Worm (Caenorhabditis elegans): ENCODE results near the gene C29E4.12.
"Not testable (repeated sequence)": the region's sequence is repeated elsewhere in the genome, so short reads cannot be mapped to it uniquely, and the experiment has no call there.

Gene C29E4.12

ce11 chrIII:7956965-7957364 is 16.0 kb downstream of the C29E4.12 start, which contains the start of gene C29E4.9:
Gene C29E4.9, minus strand, starts transcription at chrIII:7957065.
- TF ChIP-seq W03F9.2 (tag; optimal IDR thresholded peaks at IDR 0.05): no peak
- no peak for TF ChIP-seq dao-5 (tag; optimal IDR thresholded peaks at IDR 0.05)
- TF ChIP-seq him-1 (tag; optimal IDR thresholded peaks at IDR 0.05): no peak

ce11 chrIII:7958085-7958484 is 17.1 kb downstream of the C29E4.12 start, which contains the start of gene C29E4.11:
Gene C29E4.11, minus strand, starts transcription at chrIII:7958114.
- TF ChIP-seq W03F9.2 (tag; optimal IDR thresholded peaks at IDR 0.05) (no peak), him-1 (tag; optimal IDR thresholded peaks at IDR 0.05) (no peak), dao-5 (tag; optimal IDR thresholded peaks at IDR 0.05) (no peak)

- TF ChIP-seq him-1, dao-5, W03F9.2 (tag; optimal IDR thresholded peaks at IDR 0.05): not testable (repeated sequence)
Measured at ce11 chrIII:7958922-7959609, 18.1 kb downstream of the C29E4.12 start, which contains the start of gene F54H12.10. Gene F54H12.10, minus strand, starts transcription at chrIII:7958972.

- TF ChIP-seq dao-5, him-1, W03F9.2 (tag; optimal IDR thresholded peaks at IDR 0.05): not testable (repeated sequence)
Measured at ce11 chrIII:7962641-7963040, 21.7 kb downstream of the C29E4.12 start, which contains the start of gene F54H12.4. Gene F54H12.4, minus strand, starts transcription at chrIII:7962741.

- TF ChIP-seq dao-5, W03F9.2, him-1 (tag; optimal IDR thresholded peaks at IDR 0.05): not testable (repeated sequence)
Measured at ce11 chrIII:7964281-7964680, 23.3 kb downstream of the C29E4.12 start, which contains the start of gene F54H12.2. Gene F54H12.2, plus strand, starts transcription at chrIII:7964581.

ce11 chrIII:7969121-7969520 is 28.2 kb downstream of the C29E4.12 start, which contains the start of the genes F54H12.8 and F54H12.7:
Gene F54H12.8, minus strand, starts transcription at chrIII:7969221.
Gene F54H12.7, plus strand, starts transcription at chrIII:7969349.
- TF ChIP-seq him-1 (tag; optimal IDR thresholded peaks at IDR 0.05) (no peak), dao-5 (tag; optimal IDR thresholded peaks at IDR 0.05) (no peak), W03F9.2 (tag; optimal IDR thresholded peaks at IDR 0.05) (no peak)

ce11 chrIII:7972061-7972460 is 31.1 kb downstream of the C29E4.12 start, which contains the start of gene F54H12.5:
Gene F54H12.5, minus strand, starts transcription at chrIII:7972161.
- TF ChIP-seq him-1 (tag; optimal IDR thresholded peaks at IDR 0.05): no peak
- TF ChIP-seq W03F9.2 (tag; optimal IDR thresholded peaks at IDR 0.05): no peak
- TF ChIP-seq dao-5 (tag; optimal IDR thresholded peaks at IDR 0.05): no peak

ce11 chrIII:7972687-7973086 is 31.7 kb downstream of the C29E4.12 start:
- TF ChIP-seq dao-5 (tag; optimal IDR thresholded peaks at IDR 0.05) (no peak), him-1 (tag; optimal IDR thresholded peaks at IDR 0.05) (no peak), W03F9.2 (tag; optimal IDR thresholded peaks at IDR 0.05) (no peak)

- TF ChIP-seq W03F9.2 (tag; optimal IDR thresholded peaks at IDR 0.05) (peak; percentile 90), him-1 (tag; optimal IDR thresholded peaks at IDR 0.05) (peak; percentile 67), dao-5 (tag; optimal IDR thresholded peaks at IDR 0.05) (no peak)
Measured at ce11 chrIII:7973201-7973767, 32.3 kb downstream of the C29E4.12 start, which contains the start of the genes eef-1B.1 and aco-2. Gene eef-1B.1, minus strand, starts transcription at chrIII:7973386. Gene aco-2, plus strand, starts transcription at chrIII:7973717.

ce11 chrIII:7973968-7974607 is 33.1 kb downstream of the C29E4.12 start:
- no peak for TF ChIP-seq W03F9.2 (tag; optimal IDR thresholded peaks at IDR 0.05)
- no peak for TF ChIP-seq him-1 (tag; optimal IDR thresholded peaks at IDR 0.05)
- no peak for TF ChIP-seq dao-5 (tag; optimal IDR thresholded peaks at IDR 0.05)

ce11 chrIII:7977224-7977623 is 36.3 kb downstream of the C29E4.12 start:
- TF ChIP-seq him-1 (tag; optimal IDR thresholded peaks at IDR 0.05): no peak
- no peak for TF ChIP-seq dao-5 (tag; optimal IDR thresholded peaks at IDR 0.05)
- no peak for TF ChIP-seq W03F9.2 (tag; optimal IDR thresholded peaks at IDR 0.05)

- TF ChIP-seq W03F9.2 (tag; optimal IDR thresholded peaks at IDR 0.05): peak; percentile 16
- no peak for TF ChIP-seq dao-5 (tag; optimal IDR thresholded peaks at IDR 0.05)
Measured at ce11 chrIII:7977777-7978176, 36.8 kb downstream of the C29E4.12 start, which contains the start of gene C06G4.4. Gene C06G4.4, minus strand, starts transcription at chrIII:7977812.

ce11 chrIII:7978289-7978688 is 37.3 kb downstream of the C29E4.12 start:
- TF ChIP-seq W03F9.2 (tag; optimal IDR thresholded peaks at IDR 0.05) (no peak), him-1 (tag; optimal IDR thresholded peaks at IDR 0.05) (no peak), dao-5 (tag; optimal IDR thresholded peaks at IDR 0.05) (no peak)

Data from whole organism, L4/young adult.